Worm (Caenorhabditis elegans): ENCODE measurements around the gene C18H7.12.

DNA sequence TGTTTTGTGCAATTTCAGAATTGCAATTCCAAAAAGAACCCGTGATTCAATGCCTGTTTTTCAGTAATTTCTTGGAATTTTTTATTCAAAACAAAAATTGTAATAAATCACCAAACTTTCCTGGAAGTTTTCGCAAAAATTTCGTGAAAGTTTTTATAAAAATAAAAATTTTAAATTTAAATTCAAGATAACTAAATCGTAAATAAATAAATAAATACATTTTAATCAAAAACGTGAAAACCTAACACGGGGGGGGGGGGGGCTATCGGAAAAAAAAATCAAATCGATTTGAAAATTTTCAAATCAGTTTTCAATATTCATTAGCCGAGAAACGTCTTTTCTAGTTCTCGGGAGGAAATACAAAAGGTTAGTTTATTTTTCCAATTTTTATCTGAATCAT is 5.4 kb upstream of the C18H7.12 start, which contains the start of gene C18H7.4:
- TF ChIP-seq unc-62 (GFP tag; optimal IDR thresholded peaks at IDR 0.05) (no peak), nhr-237 (tag; optimal IDR thresholded peaks at IDR 0.05) (no peak), fos-1 (tag; optimal IDR thresholded peaks at IDR 0.05) (no peak), ama-1 (optimal IDR thresholded peaks at IDR 0.05) (no peak), nhr-77 (tag; optimal IDR thresholded peaks at IDR 0.05) (no peak)
